Worm (Caenorhabditis elegans): Measurements from ENCODE around the gene Y50D4C.6.

Y50D4C.6 gene

ce11 chrV:910588-910987, 39.1 kb downstream of the Y50D4C.6 start:
- no peak for TF ChIP-seq nhr-25 (tag; optimal IDR thresholded peaks at IDR 0.05)
- TF ChIP-seq zag-1 (tag; optimal IDR thresholded peaks at IDR 0.05): no peak
- no peak for TF ChIP-seq ZK546.5 (tag; optimal IDR thresholded peaks at IDR 0.05)
- TF ChIP-seq gmeb-1 (tag; optimal IDR thresholded peaks at IDR 0.05): peak; percentile 2
- TF ChIP-seq unc-39 (tag; optimal IDR thresholded peaks at IDR 0.05): no peak
- peak; percentile 65 for TF ChIP-seq fos-1 (tag; optimal IDR thresholded peaks at IDR 0.05)
- TF ChIP-seq dmd-4 (tag; optimal IDR thresholded peaks at IDR 0.05): no peak
- peak; percentile 46 for TF ChIP-seq crh-2 (tag; optimal IDR thresholded peaks at IDR 0.05)

ce11 chrV:908681-909080, 41.0 kb downstream of the Y50D4C.6 start:
- TF ChIP-seq mab-5 (tag; optimal IDR thresholded peaks at IDR 0.05) (no peak), nhr-23 (tag; optimal IDR thresholded peaks at IDR 0.05) (no peak), nhr-12 (tag; optimal IDR thresholded peaks at IDR 0.05) (no peak), unc-55 (GFP tag; optimal IDR thresholded peaks at IDR 0.05) (no peak), lin-11 (tag; optimal IDR thresholded peaks at IDR 0.05) (no peak), sma-9 (GFP tag; optimal IDR thresholded peaks at IDR 0.05) (no peak), sma-9 (tag; optimal IDR thresholded peaks at IDR 0.05) (no peak), mdl-1 (tag; optimal IDR thresholded peaks at IDR 0.05) (no peak), lin-13 (GFP tag; optimal IDR thresholded peaks at IDR 0.05) (no peak), nhr-6 (tag; optimal IDR thresholded peaks at IDR 0.05) (no peak), lin-39 (tag; optimal IDR thresholded peaks at IDR 0.05) (no peak), alr-1 (tag; optimal IDR thresholded peaks at IDR 0.05) (no peak), elt-3 (tag; optimal IDR thresholded peaks at IDR 0.05) (no peak), snpc-4 (tag; optimal IDR thresholded peaks at IDR 0.05) (no peak), lsy-2 (tag; optimal IDR thresholded peaks at IDR 0.05) (no peak), fos-1 (tag; optimal IDR thresholded peaks at IDR 0.05) (no peak), nhr-21 (tag; optimal IDR thresholded peaks at IDR 0.05) (no peak), nhr-237 (tag; optimal IDR thresholded peaks at IDR 0.05) (no peak), ama-1 (optimal IDR thresholded peaks at IDR 0.05) (no peak), R02D3.7 (tag; optimal IDR thresholded peaks at IDR 0.05) (no peak)

- peak; percentile 89 for TF ChIP-seq sma-9 (GFP tag; optimal IDR thresholded peaks at IDR 0.05)
- no peak for TF ChIP-seq sma-9 (tag; optimal IDR thresholded peaks at IDR 0.05)
- TF ChIP-seq F13H6.1 (tag; optimal IDR thresholded peaks at IDR 0.05): peak; percentile 72
- TF ChIP-seq ceh-16 (tag; optimal IDR thresholded peaks at IDR 0.05): no peak
- TF ChIP-seq fos-1 (tag; optimal IDR thresholded peaks at IDR 0.05): peak; percentile 38
- TF ChIP-seq zag-1 (tag; optimal IDR thresholded peaks at IDR 0.05): no peak
- TF ChIP-seq elt-1 (tag; optimal IDR thresholded peaks at IDR 0.05): no peak
- TF ChIP-seq skn-1 (tag; optimal IDR thresholded peaks at IDR 0.05): no peak
- peak; percentile 51 to 88 for TF ChIP-seq lsy-2 (tag; optimal IDR thresholded peaks at IDR 0.05)
- TF ChIP-seq blmp-1 (tag; optimal IDR thresholded peaks at IDR 0.05; ENCODE audit: insufficient read depth): peak; percentile 42
- peak; percentile 71 for TF ChIP-seq nhr-25 (tag; optimal IDR thresholded peaks at IDR 0.05)
- TF ChIP-seq ama-1 (optimal IDR thresholded peaks at IDR 0.05): no peak
- TF ChIP-seq crh-2 (tag; optimal IDR thresholded peaks at IDR 0.05): peak; percentile 79
- TF ChIP-seq ceh-82 (tag; optimal IDR thresholded peaks at IDR 0.05): no peak
- no peak for TF ChIP-seq mbf-1 (tag; optimal IDR thresholded peaks at IDR 0.05)
- peak; percentile 69 for TF ChIP-seq nhr-129 (tag; optimal IDR thresholded peaks at IDR 0.05)
- peak; percentile 26 for TF ChIP-seq mab-5 (tag; optimal IDR thresholded peaks at IDR 0.05)
- peak; percentile 59 for TF ChIP-seq snpc-4 (tag; optimal IDR thresholded peaks at IDR 0.05)
- no peak for TF ChIP-seq R02D3.7 (tag; optimal IDR thresholded peaks at IDR 0.05)
- no peak for TF ChIP-seq ztf-11 (tag; optimal IDR thresholded peaks at IDR 0.05)
- no peak for TF ChIP-seq aly-2 (tag; optimal IDR thresholded peaks at IDR 0.05)
- no peak for TF ChIP-seq lin-39 (tag; optimal IDR thresholded peaks at IDR 0.05)
- peak; percentile 19 for TF ChIP-seq egl-27 (tag; optimal IDR thresholded peaks at IDR 0.05)
- no peak for TF ChIP-seq elt-3 (tag; optimal IDR thresholded peaks at IDR 0.05)
- peak; percentile 80 for TF ChIP-seq unc-55 (GFP tag; optimal IDR thresholded peaks at IDR 0.05)
- TF ChIP-seq Y55F3AM.14 (GFP tag; optimal IDR thresholded peaks at IDR 0.05): no peak
- TF ChIP-seq nhr-12 (tag; optimal IDR thresholded peaks at IDR 0.05): no peak
- peak; percentile 71 for TF ChIP-seq sem-4 (tag; optimal IDR thresholded peaks at IDR 0.05)
- peak; percentile 62 for TF ChIP-seq C34F6.9 (tag; optimal IDR thresholded peaks at IDR 0.05)
- no peak for TF ChIP-seq nhr-11 (tag; optimal IDR thresholded peaks at IDR 0.05)
- TF ChIP-seq ztf-4 (tag; optimal IDR thresholded peaks at IDR 0.05): peak; percentile 42
- TF ChIP-seq lin-13 (GFP tag; optimal IDR thresholded peaks at IDR 0.05): peak; percentile 85
- TF ChIP-seq alr-1 (tag; optimal IDR thresholded peaks at IDR 0.05): no peak
- TF ChIP-seq dmd-4 (tag; optimal IDR thresholded peaks at IDR 0.05): no peak
- no peak for TF ChIP-seq ztf-1 (GFP tag; conservative IDR thresholded peaks at IDR 0.05)
- no peak for TF ChIP-seq nhr-23 (tag; optimal IDR thresholded peaks at IDR 0.05)
- no peak for TF ChIP-seq unc-39 (tag; optimal IDR thresholded peaks at IDR 0.05)
- TF ChIP-seq peb-1 (tag; optimal IDR thresholded peaks at IDR 0.05): no peak
- TF ChIP-seq sma-3 (GFP tag; optimal IDR thresholded peaks at IDR 0.05): peak; percentile 85
- TF ChIP-seq nhr-6 (tag; optimal IDR thresholded peaks at IDR 0.05): peak; percentile 66
- TF ChIP-seq ZK546.5 (tag; optimal IDR thresholded peaks at IDR 0.05): no peak
- peak; percentile 97 for TF ChIP-seq gmeb-1 (tag; optimal IDR thresholded peaks at IDR 0.05)
- TF ChIP-seq nhr-21 (tag; optimal IDR thresholded peaks at IDR 0.05): peak; percentile 69
- TF ChIP-seq mdl-1 (tag; optimal IDR thresholded peaks at IDR 0.05): peak in 1 of 2 experiments; percentile 4
Measured at ce11 chrV:904232-904983, 45.3 kb downstream of the Y50D4C.6 start, which contains the start of gene trm-2A. Gene trm-2A (plus strand): TSS chrV:904963.

All from whole organism, L2 larva.